Worm (Caenorhabditis elegans) whole organism, young adult: ENCODE data around the gene F53C3.11.

Source experiments
- B0261.1 ChIP-seq: sonication (generic microtip); optimal IDR thresholded peaks from 2 replicates; lab custom pipeline; 2016; ENCODE audit warnings: mild to moderate bottlenecking, missing genetic modification characterization, moderate library complexity, missing compliant biosample characterization
- D2030.7 ChIP-seq: fragments of 200-800 bp; sonication (Bioruptor generic); IDR thresholded peaks from 2 replicates; pipeline ENCODE4 v1.3.6; 2022; ENCODE audit warnings: missing genetic modification reagents, missing genetic modification characterization, missing compliant biosample characterization
- F33H1.4 ChIP-seq: fragments of 200-800 bp; sonication (Bioruptor generic); IDR thresholded peaks from 2 replicates; pipeline ENCODE4 v1.3.6; 2022; ENCODE audit warnings: missing genetic modification reagents, missing genetic modification characterization, missing compliant biosample characterization
- F39B2.1 ChIP-seq: fragments of 200-800 bp; sonication (Bioruptor generic); IDR thresholded peaks from 2 replicates; pipeline ENCODE4 v1.3.6; 2022; ENCODE audit warnings: missing genetic modification reagents, missing genetic modification characterization, missing compliant biosample characterization
- F52B5.7 ChIP-seq: sonication (generic microtip); optimal IDR thresholded peaks from 2 replicates; lab custom pipeline; 2016; ENCODE audit warnings: mild to moderate bottlenecking, missing genetic modification characterization, missing compliant biosample characterization
- F55B11.4 ChIP-seq: sonication (generic microtip); optimal IDR thresholded peaks from 2 replicates; lab custom pipeline; 2016; ENCODE audit warnings: missing compliant biosample characterization, missing genetic modification characterization, borderline replicate concordance; ENCODE audit not compliant: insufficient read depth
- Y53G8AR.9 ChIP-seq: fragments of 200-800 bp; sonication (Bioruptor generic); conservative IDR thresholded peaks from 2 replicates; pipeline ENCODE4 v1.3.6; 2022; ENCODE audit warnings: missing genetic modification reagents, missing genetic modification characterization, missing compliant biosample characterization
- Y56A3A.18 ChIP-seq: fragments of 200-800 bp; sonication (Bioruptor generic); IDR thresholded peaks from 2 replicates; pipeline ENCODE4 v1.3.6; 2022; ENCODE audit warnings: missing genetic modification reagents, missing genetic modification characterization, missing compliant biosample characterization
- Y67H2A.10 ChIP-seq: fragments of 200-800 bp; sonication (Bioruptor generic); conservative IDR thresholded peaks from 2 replicates; pipeline ENCODE4 v1.3.6; 2022; ENCODE audit warnings: missing genetic modification reagents, missing genetic modification characterization, missing compliant biosample characterization
- Y79H2A.3 ChIP-seq: fragments of 200-800 bp; sonication (Bioruptor generic); conservative IDR thresholded peaks from 2 replicates; pipeline ENCODE4 v1.3.6; 2022; ENCODE audit warnings: missing genetic modification reagents, missing genetic modification characterization, missing compliant biosample characterization
- aptf-3 ChIP-seq: fragments of 200-800 bp; sonication (Bioruptor generic); IDR thresholded peaks from 2 replicates; pipeline ENCODE4 v1.3.6; 2022; ENCODE audit warnings: missing genetic modification characterization, missing compliant biosample characterization
- atf-7 ChIP-seq: sonication (generic microtip); optimal IDR thresholded peaks from 2 replicates; lab custom pipeline; 2017; ENCODE audit warnings: mild to moderate bottlenecking, missing genetic modification characterization, missing compliant biosample characterization
- athp-1 ChIP-seq: sonication (generic microtip); optimal IDR thresholded peaks from 2 replicates; lab custom pipeline; 2017; ENCODE audit warnings: mild to moderate bottlenecking, missing genetic modification characterization, missing compliant biosample characterization
- attf-3 ChIP-seq: fragments of 200-800 bp; sonication (Bioruptor generic); conservative IDR thresholded peaks from 2 replicates; pipeline ENCODE4 v1.3.6; 2022; ENCODE audit warnings: missing genetic modification reagents, missing genetic modification characterization, missing compliant biosample characterization
- attf-6 ChIP-seq: fragments of 200-800 bp; sonication (Bioruptor generic); IDR thresholded peaks from 2 replicates; pipeline ENCODE4 v1.3.6; 2022; ENCODE audit warnings: missing genetic modification reagents, missing genetic modification characterization, missing compliant biosample characterization
- bed-1 ChIP-seq: fragments of 200-800 bp; sonication (Bioruptor generic); IDR thresholded peaks from 2 replicates; pipeline ENCODE4 v1.3.6; 2022; ENCODE audit warnings: missing genetic modification reagents, missing genetic modification characterization, missing compliant biosample characterization
- bed-2 ChIP-seq: fragments of 200-800 bp; sonication (Bioruptor generic); IDR thresholded peaks from 2 replicates; pipeline ENCODE4 v1.3.6; 2022; ENCODE audit warnings: missing genetic modification reagents, missing genetic modification characterization, missing compliant biosample characterization
- ceh-100 ChIP-seq: fragments of 200-800 bp; sonication (Bioruptor generic); IDR thresholded peaks from 2 replicates; pipeline ENCODE4 v1.3.6; 2022; ENCODE audit warnings: missing genetic modification reagents, missing genetic modification characterization, missing compliant biosample characterization
- ceh-27 ChIP-seq: fragments of 200-800 bp; sonication (Bioruptor generic); optimal IDR thresholded peaks from 2 replicates; lab custom pipeline; 2018; ENCODE audit warnings: mild to moderate bottlenecking, missing genetic modification characterization, moderate library complexity, missing compliant biosample characterization
- ceh-40 ChIP-seq: fragments of 200-800 bp; sonication (Bioruptor generic); IDR thresholded peaks from 2 replicates; pipeline ENCODE4 v1.3.6; 2022; ENCODE audit warnings: missing genetic modification characterization, missing compliant biosample characterization
- egl-18 ChIP-seq: fragments of 200-800 bp; sonication (Bioruptor generic); IDR thresholded peaks from 2 replicates; pipeline ENCODE4 v1.3.6; 2022; ENCODE audit warnings: missing genetic modification reagents, missing genetic modification characterization, missing compliant biosample characterization
- egrh-3 ChIP-seq: fragments of 200-800 bp; sonication (Bioruptor generic); IDR thresholded peaks from 2 replicates; pipeline ENCODE4 v1.3.6; 2022; ENCODE audit warnings: missing genetic modification reagents, missing genetic modification characterization, missing compliant biosample characterization
- him-1 ChIP-seq: sonication (generic microtip); optimal IDR thresholded peaks from 2 replicates; lab custom pipeline; 2016; ENCODE audit warnings: missing genotype, missing genetic modification reagents, missing genetic modification characterization, missing compliant biosample characterization
- hlh-12 ChIP-seq: sonication (generic microtip); optimal IDR thresholded peaks from 2 replicates; lab custom pipeline; 2016; ENCODE audit warnings: missing genetic modification characterization, missing compliant biosample characterization
- hlh-26 ChIP-seq: fragments of 200-800 bp; sonication (Bioruptor generic); conservative IDR thresholded peaks from 2 replicates; pipeline ENCODE4 v1.3.6; 2022; ENCODE audit warnings: missing genetic modification reagents, missing genetic modification characterization, missing compliant biosample characterization
- hmg-1.2 ChIP-seq: fragments of 200-800 bp; sonication (Bioruptor generic); IDR thresholded peaks from 2 replicates; pipeline ENCODE4 v1.3.6; 2022; ENCODE audit warnings: missing genetic modification reagents, missing genetic modification characterization, missing compliant biosample characterization
- hrde-1 ChIP-seq: sonication (generic microtip); optimal IDR thresholded peaks from 2 replicates; lab custom pipeline; 2016; ENCODE audit warnings: missing genetic modification characterization, mild to moderate bottlenecking, missing compliant biosample characterization, moderate library complexity, missing genotype, missing genetic modification reagents, borderline replicate concordance
- let-607 ChIP-seq, 2 experiments: fragments of 200-800 bp in 1 of 2; sonication (Bioruptor generic) in 1 of 2; sonication (generic microtip) in 1 of 2; optimal IDR thresholded peaks; 2 replicates each; lab custom pipeline; 2016 to 2018; ENCODE audit warnings: mild to moderate bottlenecking in 2 of 2, missing compliant biosample characterization in 2 of 2, missing genetic modification characterization in 2 of 2, moderate library complexity in 2 of 2, missing genotype in 1 of 2
- lin-26 ChIP-seq: fragments of 200-800 bp; sonication (Bioruptor generic); IDR thresholded peaks from 2 replicates; pipeline ENCODE4 v1.3.6; 2022; ENCODE audit warnings: missing genetic modification reagents, missing genetic modification characterization, missing compliant biosample characterization
- lir-1 ChIP-seq: fragments of 200-800 bp; sonication (Bioruptor generic); conservative IDR thresholded peaks from 2 replicates; pipeline ENCODE4 v1.3.6; 2022; ENCODE audit warnings: missing genetic modification reagents, missing genetic modification characterization, missing compliant biosample characterization
- lsy-27 ChIP-seq: sonication (generic microtip); optimal IDR thresholded peaks from 2 replicates; lab custom pipeline; 2017; ENCODE audit warnings: missing genetic modification characterization, mild to moderate bottlenecking, missing compliant biosample characterization, antibody characterized with exemption, missing genotype, borderline replicate concordance; ENCODE audit not compliant: insufficient read depth
- madf-10 ChIP-seq: sonication (generic microtip); optimal IDR thresholded peaks from 2 replicates; lab custom pipeline; 2016; ENCODE audit warnings: mild to moderate bottlenecking, missing genetic modification characterization, missing compliant biosample characterization
- mes-4 ChIP-seq: sonication (generic microtip); optimal IDR thresholded peaks from 2 replicates; lab custom pipeline; 2016; ENCODE audit warnings: missing genotype, missing genetic modification characterization, missing compliant biosample characterization
- nfyb-1 ChIP-seq: fragments of 200-800 bp; sonication (Bioruptor generic); IDR thresholded peaks from 2 replicates; pipeline ENCODE4 v1.3.6; 2022; ENCODE audit warnings: missing genetic modification reagents, missing genetic modification characterization, missing compliant biosample characterization
- nhr-90 ChIP-seq: sonication (generic microtip); optimal IDR thresholded peaks from 2 replicates; lab custom pipeline; 2016; ENCODE audit warnings: missing genotype, mild to moderate bottlenecking, missing genetic modification characterization, missing compliant biosample characterization
- pha-4 ChIP-seq: fragments of 150-350 bp; sonication (generic microtip); optimal IDR thresholded peaks from 2 replicates; lab custom pipeline; 2014; ENCODE audit warnings: missing biosample characterization, missing genetic modification reagents, missing genetic modification characterization
- rec-8 ChIP-seq, 2 experiments: sonication (generic microtip); optimal IDR thresholded peaks; 2 replicates each; lab custom pipeline; 2016; ENCODE audit warnings: mild to moderate bottlenecking in 2 of 2, missing genetic modification characterization in 2 of 2, missing genetic modification reagents in 2 of 2, missing genotype in 2 of 2, missing biosample characterization in 1 of 2, missing compliant biosample characterization in 1 of 2, moderate library complexity in 1 of 2
- rpc-1 ChIP-seq, 2 experiments: fragments of 150-350 bp in 1 of 2; sonication (generic microtip) in 1 of 2; optimal IDR thresholded peaks; 2 replicates each; lab custom pipeline; 2014 to 2018; ENCODE audit warnings: missing biosample characterization in 1 of 2, missing genetic modification characterization in 1 of 2, missing genetic modification reagents in 1 of 2, missing genotype in 1 of 2
- snpc-3.4 ChIP-seq: sonication (generic microtip); optimal IDR thresholded peaks from 2 replicates; lab custom pipeline; 2017; ENCODE audit warnings: missing genetic modification characterization, mild to moderate bottlenecking, missing compliant biosample characterization, antibody characterized with exemption, moderate library complexity, missing genotype, missing genetic modification reagents
- somi-1 ChIP-seq: fragments of 200-800 bp; sonication (Bioruptor generic); optimal IDR thresholded peaks from 2 replicates; lab custom pipeline; 2018; ENCODE audit warnings: mild to moderate bottlenecking, missing genetic modification characterization, missing compliant biosample characterization
- sptf-2 ChIP-seq: fragments of 200-800 bp; sonication (Bioruptor generic); optimal IDR thresholded peaks from 2 replicates; lab custom pipeline; 2018; ENCODE audit warnings: mild to moderate bottlenecking, missing genetic modification characterization, missing compliant biosample characterization
- tbp1 ChIP-seq: fragments of 200-800 bp; sonication (Bioruptor generic); optimal IDR thresholded peaks from 2 replicates; lab custom pipeline; 2018; ENCODE audit warnings: mild to moderate bottlenecking, missing genetic modification characterization, missing compliant biosample characterization
- tlf-1 ChIP-seq: fragments of 200-800 bp; sonication (Bioruptor generic); optimal IDR thresholded peaks from 2 replicates; lab custom pipeline; 2018; ENCODE audit warnings: mild to moderate bottlenecking, missing genetic modification characterization, missing compliant biosample characterization
- unc-130 ChIP-seq: sonication (generic microtip); optimal IDR thresholded peaks from 2 replicates; lab custom pipeline; 2016; ENCODE audit warnings: missing genetic modification reagents, missing genetic modification characterization, missing compliant biosample characterization
- unc-62 ChIP-seq: fragments of 150-350 bp; optimal IDR thresholded peaks from 2 replicates; lab custom pipeline; 2014; ENCODE audit warnings: missing biosample characterization, missing genetic modification reagents, missing genetic modification characterization
- ztf-18 ChIP-seq: sonication (generic microtip); optimal IDR thresholded peaks from 2 replicates; lab custom pipeline; 2016; ENCODE audit warnings: missing genotype, mild to moderate bottlenecking, missing genetic modification characterization, missing compliant biosample characterization
- ztf-28 ChIP-seq: fragments of 200-800 bp; sonication (Bioruptor generic); IDR thresholded peaks from 2 replicates; pipeline ENCODE4 v1.3.6; 2022; ENCODE audit warnings: missing genetic modification reagents, missing genetic modification characterization, missing compliant biosample characterization
- ztf-6 ChIP-seq: fragments of 200-800 bp; sonication (Bioruptor generic); IDR thresholded peaks from 2 replicates; pipeline ENCODE4 v1.3.6; 2022; ENCODE audit warnings: missing genetic modification reagents, missing genetic modification characterization, missing compliant biosample characterization

F53C3.11 gene

DNA sequence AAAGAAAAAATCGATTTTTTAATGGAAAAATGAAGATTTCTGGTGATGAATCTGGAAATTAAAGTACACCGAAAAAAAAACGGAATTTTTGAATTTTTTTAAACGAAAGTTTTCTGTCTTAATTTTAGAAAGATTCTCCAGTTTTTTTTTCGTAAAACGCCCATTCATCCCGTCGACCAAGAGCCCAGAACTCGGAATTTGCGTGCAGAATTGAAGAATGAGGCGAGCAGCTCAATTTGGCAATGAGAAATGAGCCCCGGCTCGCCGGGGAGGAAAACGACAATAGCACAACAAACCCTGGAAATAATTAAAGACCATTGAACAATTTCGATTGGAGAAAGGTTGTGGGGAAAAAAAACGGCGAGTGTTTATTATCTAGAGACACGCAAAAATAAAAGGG is 25.3 kb upstream of the F53C3.11 start:
- TF ChIP-seq nfyb-1 (GFP tag; lab: Robert Waterston, UW) (no peak), ceh-27 (GFP tag; lab: Kevin White, UChicago) (no peak), unc-62 (no peak), snpc-3.4 (tag; lab: Kevin White, UChicago) (peak; percentile 67), lir-1 (GFP tag; lab: Robert Waterston, UW) (no peak), him-1 (no peak), F55B11.4 (no peak), sptf-2 (GFP tag; lab: Kevin White, UChicago) (no peak), attf-3 (no peak), lsy-27 (tag; lab: Kevin White, UChicago) (no peak), F33H1.4 (peak; percentile 33; the same call in 1 of the 2 replicates), hmg-1.2 (GFP tag; lab: Robert Waterston, UW) (no peak), D2030.7 (GFP tag; lab: Robert Waterston, UW) (no peak), ztf-6 (GFP tag; lab: Robert Waterston, UW) (no peak), ceh-40 (GFP tag; lab: Robert Waterston, UW) (0 out of 2 replicates have a peak, but pooled peaks have one; percentile 15), aptf-3 (no peak), attf-6 (GFP tag; lab: Robert Waterston, UW) (peak; percentile 74), egrh-3 (GFP tag; lab: Robert Waterston, UW) (no peak), bed-1 (GFP tag; lab: Robert Waterston, UW) (0 out of 2 replicates have a peak, but pooled peaks have one; percentile 72), tbp1 (GFP tag; lab: Kevin White, UChicago) (peak; percentile 39), Y67H2A.10 (GFP tag; lab: Robert Waterston, UW) (no peak), rpc-1 (optimal IDR thresholded peaks at IDR 0.05; lab: Kevin White, UChicago) (no peak), rpc-1 (tag; optimal IDR thresholded peaks at IDR 0.05; lab: Kevin White, UChicago) (no peak), B0261.1 (no peak), hlh-26 (GFP tag; lab: Robert Waterston, UW) (no peak), let-607 (tag; optimal IDR thresholded peaks at IDR 0.05; lab: Kevin White, UChicago) (no peak), F52B5.7 (no peak), somi-1 (no peak), madf-10 (no peak), hlh-12 (tag; lab: Kevin White, UChicago) (no peak), ceh-100 (GFP tag; lab: Robert Waterston, UW) (0 out of 2 replicates have a peak, but pooled peaks have one; percentile 23), athp-1 (no peak), mes-4 (no peak), lin-26 (GFP tag; lab: Robert Waterston, UW) (peak; percentile 43; the same call in 1 of the 2 replicates), tlf-1 (GFP tag; lab: Kevin White, UChicago) (peak; percentile 18), ztf-18 (no peak), hrde-1 (tag; lab: Kevin White, UChicago) (no peak), F39B2.1 (peak; percentile 78; the same call in 1 of the 2 replicates), pha-4 (tag; lab: Kevin White, UChicago) (no peak), Y53G8AR.9 (no peak), bed-2 (GFP tag; lab: Robert Waterston, UW) (no peak), Y56A3A.18 (no peak), atf-7 (tag; lab: Kevin White, UChicago) (no peak), Y79H2A.3 (GFP tag; lab: Robert Waterston, UW) (no peak), ztf-28 (GFP tag; lab: Robert Waterston, UW) (no peak), nhr-90 (tag; lab: Kevin White, UChicago) (no peak), unc-130 (GFP tag; lab: Kevin White, UChicago) (peak; percentile 54), rec-8 (tag; optimal IDR thresholded peaks at IDR 0.05; lab: Kevin White, UChicago) (no peak), egl-18 (GFP tag; lab: Robert Waterston, UW) (no peak)
